Worm (Caenorhabditis elegans) whole organism, L1 larva: Measurements from ENCODE around the gene ceh-34.
A peak's percentile ranks its signal among the peaks of the same experiment; 100 is the strongest.

Experiments
- C04F5.9 ChIP-seq: sonication (generic microtip); optimal IDR thresholded peaks from 2 replicates; lab custom pipeline; 2016; ENCODE audit warnings: missing genetic modification characterization, missing compliant biosample characterization
- aha-1 ChIP-seq: fragments of 150-350 bp; optimal IDR thresholded peaks from 2 replicates; lab custom pipeline; 2014; ENCODE audit warnings: missing biosample characterization, missing genetic modification characterization
- ama-1 ChIP-seq: fragments of 150-350 bp; optimal IDR thresholded peaks from 2 replicates; lab custom pipeline; 2014
- ceh-8 ChIP-seq: fragments of 200-800 bp; sonication (Bioruptor generic); optimal IDR thresholded peaks from 2 replicates; lab custom pipeline; 2018; ENCODE audit warnings: mild to moderate bottlenecking, missing genetic modification characterization, moderate library complexity, missing compliant biosample characterization
- ceh-88 ChIP-seq: fragments of 200-800 bp; sonication (Bioruptor generic); IDR thresholded peaks from 2 replicates; pipeline ENCODE4 v1.3.6; 2022; ENCODE audit warnings: missing genetic modification characterization, missing compliant biosample characterization
- ceh-90 ChIP-seq: sonication (generic microtip); optimal IDR thresholded peaks from 2 replicates; lab custom pipeline; 2016; ENCODE audit warnings: missing genetic modification characterization, missing compliant biosample characterization
- dsc-1 ChIP-seq: sonication (generic microtip); optimal IDR thresholded peaks from 2 replicates; lab custom pipeline; 2016; ENCODE audit warnings: mild to moderate bottlenecking, missing genetic modification characterization, missing compliant biosample characterization
- efl-1 ChIP-seq, 4 experiments: fragments of 150-350 bp; optimal IDR thresholded peaks in 3 of 4; peaks in 1 of 4; 1 replicate in 1 of 4; 2 replicates in 3 of 4; lab custom pipeline; 2014; ENCODE audit warnings: missing biosample characterization in 2 of 4, missing genetic modification characterization in 2 of 4, missing genetic modification reagents in 2 of 4
- efl-3 ChIP-seq: fragments of 200-800 bp; sonication (Bioruptor generic); optimal IDR thresholded peaks from 2 replicates; lab custom pipeline; 2018; ENCODE audit warnings: mild to moderate bottlenecking, missing genetic modification characterization, missing compliant biosample characterization
- egl-13 ChIP-seq: sonication (generic microtip); optimal IDR thresholded peaks from 2 replicates; lab custom pipeline; 2016; ENCODE audit warnings: missing genotype, missing genetic modification reagents, missing genetic modification characterization, missing compliant biosample characterization
- egl-27 ChIP-seq, 2 experiments: fragments of 150-350 bp in 1 of 2; sonication (generic microtip); optimal IDR thresholded peaks; 3 replicates each; lab custom pipeline; 2017 to 2018; ENCODE audit warnings: missing biosample characterization in 2 of 2, missing genetic modification characterization in 2 of 2, missing genetic modification reagents in 2 of 2
- elt-2 ChIP-seq: sonication (generic microtip); optimal IDR thresholded peaks from 2 replicates; lab custom pipeline; 2016; ENCODE audit warnings: missing genetic modification characterization, mild to moderate bottlenecking, inconsistent platforms, missing compliant biosample characterization, missing genetic modification reagents
- fkh-10 ChIP-seq: sonication (generic microtip); optimal IDR thresholded peaks from 2 replicates; lab custom pipeline; 2017; ENCODE audit warnings: missing biosample characterization, missing genetic modification reagents, missing genetic modification characterization
- fkh-4 ChIP-seq: sonication (generic microtip); optimal IDR thresholded peaks from 2 replicates; lab custom pipeline; 2016; ENCODE audit warnings: missing compliant biosample characterization, missing genetic modification characterization, borderline replicate concordance
- fkh-8 ChIP-seq: sonication (generic microtip); optimal IDR thresholded peaks from 2 replicates; lab custom pipeline; 2016; ENCODE audit warnings: mild to moderate bottlenecking, missing genetic modification characterization, missing compliant biosample characterization
- hlh-17 ChIP-seq: fragments of 200-800 bp; sonication (Bioruptor generic); optimal IDR thresholded peaks from 2 replicates; lab custom pipeline; 2018; ENCODE audit warnings: missing genetic modification characterization, mild to moderate bottlenecking, missing compliant biosample characterization, moderate library complexity, borderline replicate concordance
- lin-13 ChIP-seq: fragments of 150-350 bp; optimal IDR thresholded peaks from 2 replicates; lab custom pipeline; 2014; ENCODE audit warnings: missing biosample characterization, missing genetic modification reagents, missing genetic modification characterization
- lin-14 ChIP-seq: fragments of 200-800 bp; sonication (Bioruptor generic); optimal IDR thresholded peaks from 2 replicates; lab custom pipeline; 2018; ENCODE audit warnings: mild to moderate bottlenecking, missing genetic modification characterization, moderate library complexity, missing compliant biosample characterization
- lin-39 ChIP-seq: fragments of 150-350 bp; optimal IDR thresholded peaks from 2 replicates; lab custom pipeline; 2014; ENCODE audit warnings: missing biosample characterization, missing genetic modification reagents, missing genetic modification characterization
- lir-3 ChIP-seq: sonication (generic microtip); optimal IDR thresholded peaks from 2 replicates; lab custom pipeline; 2016; ENCODE audit warnings: mild to moderate bottlenecking, missing genetic modification characterization, moderate library complexity, missing compliant biosample characterization; ENCODE audit not compliant: poor library complexity
- mef-2 ChIP-seq: fragments of 150-350 bp; optimal IDR thresholded peaks from 2 replicates; lab custom pipeline; 2014; ENCODE audit warnings: missing biosample characterization, missing genetic modification characterization
- nhr-19 ChIP-seq: fragments of 200-800 bp; sonication (Bioruptor generic); conservative IDR thresholded peaks from 2 replicates; pipeline ENCODE4 v1.3.6; 2022; ENCODE audit warnings: missing genetic modification characterization, missing compliant biosample characterization
- nhr-20 ChIP-seq: sonication (generic microtip); optimal IDR thresholded peaks from 2 replicates; lab custom pipeline; 2016; ENCODE audit warnings: mild to moderate bottlenecking, missing genetic modification characterization, missing compliant biosample characterization
- nhr-28 ChIP-seq: fragments of 150-350 bp; optimal IDR thresholded peaks from 2 replicates; lab custom pipeline; 2014; ENCODE audit warnings: missing biosample characterization, missing genetic modification characterization
- nhr-47 ChIP-seq: sonication (generic microtip); optimal IDR thresholded peaks from 2 replicates; lab custom pipeline; 2016; ENCODE audit warnings: mild to moderate bottlenecking, missing genetic modification characterization, moderate library complexity, missing compliant biosample characterization
- nhr-76 ChIP-seq: sonication (generic microtip); optimal IDR thresholded peaks from 2 replicates; lab custom pipeline; 2017; ENCODE audit warnings: missing biosample characterization, missing genetic modification characterization
- nhr-84 ChIP-seq: sonication (generic microtip); optimal IDR thresholded peaks from 2 replicates; lab custom pipeline; 2017; ENCODE audit warnings: missing biosample characterization, missing genetic modification characterization
- pax-3 ChIP-seq: fragments of 200-800 bp; sonication (Bioruptor generic); optimal IDR thresholded peaks from 2 replicates; lab custom pipeline; 2018; ENCODE audit warnings: mild to moderate bottlenecking, missing genetic modification characterization, moderate library complexity, missing compliant biosample characterization
- rnt-1 ChIP-seq: sonication (generic microtip); optimal IDR thresholded peaks from 2 replicates; lab custom pipeline; 2016; ENCODE audit warnings: mild to moderate bottlenecking, missing genetic modification characterization, moderate library complexity, missing compliant biosample characterization
- swsn-7 ChIP-seq: sonication (generic microtip); optimal IDR thresholded peaks from 2 replicates; lab custom pipeline; 2016; ENCODE audit warnings: missing genetic modification characterization, missing compliant biosample characterization
- tlp-1 ChIP-seq: fragments of 150-350 bp; optimal IDR thresholded peaks from 2 replicates; lab custom pipeline; 2014; ENCODE audit warnings: missing biosample characterization, missing genetic modification characterization
- zip-4 ChIP-seq: fragments of 200-800 bp; sonication (Bioruptor generic); optimal IDR thresholded peaks from 2 replicates; lab custom pipeline; 2018; ENCODE audit warnings: mild to moderate bottlenecking, missing genetic modification characterization, moderate library complexity, missing compliant biosample characterization
- ztf-4 ChIP-seq: fragments of 150-350 bp; optimal IDR thresholded peaks from 2 replicates; lab custom pipeline; 2014; ENCODE audit warnings: missing biosample characterization, missing genetic modification characterization

Gene ceh-34

ce11 chrV:5351483-5351882 is 32.1 kb upstream of the ceh-34 start, which contains the start of gene srd-9:
Gene srd-9, plus strand, starts transcription at chrV:5351783.
- TF ChIP-seq ceh-90 (tag; lab: Kevin White, UChicago) = no peak
- no peak for TF ChIP-seq nhr-76
- TF ChIP-seq ceh-88 (GFP tag; lab: Robert Waterston, UW) = no peak
- no peak for TF ChIP-seq zip-4 (GFP tag; lab: Kevin White, UChicago)
- no peak for TF ChIP-seq efl-1 (optimal IDR thresholded peaks at IDR 0.05; lab: Kevin White, UChicago)
- no peak for TF ChIP-seq efl-1 (GFP tag; optimal IDR thresholded peaks at IDR 0.05 in 1 of 2; lab: Kevin White, UChicago)
- no peak for TF ChIP-seq rnt-1 (tag; lab: Kevin White, UChicago)
- TF ChIP-seq elt-2 = no peak
- TF ChIP-seq nhr-47 (tag; lab: Kevin White, UChicago) = no peak
- no peak for TF ChIP-seq pax-3
- no peak for TF ChIP-seq nhr-28 (tag; lab: Kevin White, UChicago)
- TF ChIP-seq mef-2 = no peak
- no peak for TF ChIP-seq fkh-4 (tag; lab: Kevin White, UChicago)

- TF ChIP-seq lin-14 (GFP tag; lab: Kevin White, UChicago) = no peak
- TF ChIP-seq lin-39 = no peak
- TF ChIP-seq C04F5.9 (tag; lab: Kevin White, UChicago) = no peak
- TF ChIP-seq pax-3 = no peak
- no peak for TF ChIP-seq ztf-4 (tag; lab: Kevin White, UChicago)
- no peak for TF ChIP-seq nhr-84 (tag; lab: Kevin White, UChicago)
- TF ChIP-seq ama-1 (lab: Kevin White, UChicago) = no peak
- TF ChIP-seq dsc-1 (tag; lab: Kevin White, UChicago) = no peak
- TF ChIP-seq nhr-20 (tag; lab: Kevin White, UChicago) = no peak
- TF ChIP-seq hlh-17 (GFP tag; lab: Kevin White, UChicago) = no peak
- no peak for TF ChIP-seq nhr-19 (GFP tag; lab: Robert Waterston, UW)
- TF ChIP-seq lin-13 (GFP tag; lab: Kevin White, UChicago) = no peak
- no peak for TF ChIP-seq elt-2
- TF ChIP-seq tlp-1 (tag; lab: Kevin White, UChicago) = no peak
- TF ChIP-seq efl-1 (optimal IDR thresholded peaks at IDR 0.05; lab: Kevin White, UChicago) = no peak
- no peak for TF ChIP-seq efl-1 (GFP tag; optimal IDR thresholded peaks at IDR 0.05 in 1 of 2; lab: Kevin White, UChicago)
- TF ChIP-seq lir-3 (tag; lab: Kevin White, UChicago) = no peak
- no peak for TF ChIP-seq rnt-1 (tag; lab: Kevin White, UChicago)
Measured at ce11 chrV:5349471-5349870, 30.1 kb upstream of the ceh-34 start, which contains the start of gene T09D3.3. Gene T09D3.3, minus strand, starts transcription at chrV:5349571.

- TF ChIP-seq nhr-47 (tag; lab: Kevin White, UChicago) (no peak), egl-13 (no peak), lin-14 (GFP tag; lab: Kevin White, UChicago) (no peak), fkh-8 (peak; percentile 17)
Measured at ce11 chrV:5345419-5345818, 26.0 kb upstream of the ceh-34 start, which contains the start of gene srg-25. Gene srg-25, minus strand, starts transcription at chrV:5345519.

- TF ChIP-seq egl-27 (tag; optimal IDR thresholded peaks at IDR 0.05; lab: Kevin White, UChicago) = no peak
Measured at ce11 chrV:5339497-5339896, 20.1 kb upstream of the ceh-34 start, which contains the start of gene srg-27. Gene srg-27, plus strand, starts transcription at chrV:5339797.

- TF ChIP-seq efl-3 (no peak), ama-1 (lab: Kevin White, UChicago) (no peak), ceh-8 (GFP tag; lab: Kevin White, UChicago) (peak; percentile 3), aha-1 (tag; lab: Kevin White, UChicago) (no peak), fkh-10 (GFP tag; lab: Kevin White, UChicago) (no peak), swsn-7 (tag; lab: Kevin White, UChicago) (no peak), efl-1 (optimal IDR thresholded peaks at IDR 0.05; lab: Kevin White, UChicago) (no peak), efl-1 (GFP tag; optimal IDR thresholded peaks at IDR 0.05 in 1 of 2; lab: Kevin White, UChicago) (peak in 1 of 2 experiments; percentile 15)
Measured at ce11 chrV:5336884-5337283, 17.5 kb upstream of the ceh-34 start, which contains the start of gene srg-29. Gene srg-29, plus strand, starts transcription at chrV:5337184.
